Fruit fly (Drosophila melanogaster) whole organism, embryonic: Measurements from ENCODE around the gene r2d2.

Source experiments
- ATbp ChIP-seq: fragments of 200-800 bp; sonication (Bioruptor generic); optimal IDR thresholded peaks from 2 replicates; lab custom pipeline; 2017; ENCODE audit warnings: missing biosample characterization, mild to moderate bottlenecking, missing genetic modification characterization, missing genetic modification reagents
- Aef1 ChIP-seq: fragments of 200-800 bp; sonication (Bioruptor generic); IDR thresholded peaks from 3 replicates; pipeline ENCODE4 v1.3.6; 2022; ENCODE audit warnings: missing biosample characterization, missing genetic modification characterization
- Atf3 ChIP-seq: fragments of 200-800 bp; sonication (Bioruptor generic); optimal IDR thresholded peaks from 3 replicates; lab custom pipeline; 2016; ENCODE audit warnings: missing biosample characterization, missing genetic modification characterization
- Blimp-1 ChIP-seq: fragments of 200-800 bp; sonication (Bioruptor generic); optimal IDR thresholded peaks from 3 replicates; lab custom pipeline; 2018; ENCODE audit warnings: missing biosample characterization, missing genetic modification characterization, mild to moderate bottlenecking, moderate library complexity, missing genetic modification reagents
- BtbVII ChIP-seq: fragments of 200-800 bp; sonication (Bioruptor generic); optimal IDR thresholded peaks from 3 replicates; lab custom pipeline; 2017; ENCODE audit warnings: missing biosample characterization, mild to moderate bottlenecking, missing genetic modification characterization
- CG10209 ChIP-seq: fragments of 200-800 bp; sonication (Bioruptor generic); optimal IDR thresholded peaks from 3 replicates; lab custom pipeline; 2017; ENCODE audit warnings: missing biosample characterization, mild to moderate bottlenecking, missing genetic modification characterization, missing genetic modification reagents
- CG10267 ChIP-seq: fragments of 200-800 bp; sonication (Bioruptor generic); optimal IDR thresholded peaks from 2 replicates; lab custom pipeline; 2018; ENCODE audit warnings: missing biosample characterization, mild to moderate bottlenecking, missing genetic modification characterization, moderate library complexity
- CG10366 ChIP-seq: fragments of 200-800 bp; sonication (Bioruptor generic); IDR thresholded peaks from 2 replicates; pipeline ENCODE4 v1.3.6; 2022; ENCODE audit warnings: missing biosample characterization, missing genetic modification characterization
- CG11560 ChIP-seq: fragments of 200-800 bp; sonication (Bioruptor generic); IDR thresholded peaks from 3 replicates; pipeline ENCODE4 v1.3.6; 2022; ENCODE audit warnings: missing biosample characterization, missing genetic modification characterization
- CG12219 ChIP-seq: fragments of 200-800 bp; sonication (Bioruptor generic); optimal IDR thresholded peaks from 3 replicates; lab custom pipeline; 2018; ENCODE audit warnings: missing biosample characterization, mild to moderate bottlenecking, missing genetic modification characterization
- CG13287 ChIP-seq: fragments of 200-800 bp; sonication (Bioruptor generic); IDR thresholded peaks from 2 replicates; pipeline ENCODE4 v1.3.6; 2022; ENCODE audit warnings: missing biosample characterization, missing genetic modification characterization; ENCODE audit not compliant: partially characterized antibody
- CG14710 ChIP-seq: fragments of 200-800 bp; sonication (Bioruptor generic); optimal IDR thresholded peaks from 3 replicates; lab custom pipeline; 2019; ENCODE audit warnings: missing biosample characterization, mild to moderate bottlenecking, missing genetic modification characterization, moderate library complexity
- CG16779 ChIP-seq: fragments of 200-800 bp; sonication (Bioruptor generic); IDR thresholded peaks from 2 replicates; pipeline ENCODE4 v1.3.6; 2022; ENCODE audit warnings: missing biosample characterization, missing genetic modification characterization
- CG17328 ChIP-seq: fragments of 200-800 bp; sonication (Bioruptor generic); IDR thresholded peaks from 2 replicates; pipeline ENCODE4 v1.3.6; 2022; ENCODE audit warnings: missing biosample characterization, missing genetic modification characterization
- CG17359 ChIP-seq: fragments of 200-800 bp; sonication (Bioruptor generic); optimal IDR thresholded peaks from 3 replicates; lab custom pipeline; 2018; ENCODE audit warnings: missing biosample characterization, mild to moderate bottlenecking, missing genetic modification characterization, moderate library complexity
- CG2889 ChIP-seq: fragments of 200-800 bp; sonication (Bioruptor generic); IDR thresholded peaks from 3 replicates; pipeline ENCODE4 v1.3.6; 2022; ENCODE audit warnings: missing biosample characterization, missing genetic modification characterization
- CG30431 ChIP-seq: fragments of 200-800 bp; sonication (Bioruptor generic); optimal IDR thresholded peaks from 2 replicates; lab custom pipeline; 2017; ENCODE audit warnings: missing biosample characterization, missing genetic modification characterization
- CG31365 ChIP-seq: fragments of 200-800 bp; sonication (Bioruptor generic); optimal IDR thresholded peaks from 2 replicates; lab custom pipeline; 2018; ENCODE audit warnings: missing biosample characterization, mild to moderate bottlenecking, missing genetic modification characterization
- CG32767 ChIP-seq: fragments of 200-800 bp; sonication (Bioruptor generic); IDR thresholded peaks from 2 replicates; pipeline ENCODE4 v1.3.6; 2022; ENCODE audit warnings: missing biosample characterization, missing genetic modification characterization
- CG3281 ChIP-seq: fragments of 200-800 bp; sonication (Bioruptor generic); optimal IDR thresholded peaks from 3 replicates; lab custom pipeline; 2017; ENCODE audit warnings: missing biosample characterization, mild to moderate bottlenecking, missing genetic modification characterization
- CG4617 ChIP-seq: fragments of 200-800 bp; sonication (Bioruptor generic); optimal IDR thresholded peaks from 3 replicates; lab custom pipeline; 2016; ENCODE audit warnings: missing biosample characterization, missing genetic modification characterization, borderline replicate concordance
- CG5245 ChIP-seq: fragments of 200-800 bp; sonication (Bioruptor generic); optimal IDR thresholded peaks from 3 replicates; lab custom pipeline; 2016; ENCODE audit warnings: missing biosample characterization, missing genetic modification characterization
- CG6272 ChIP-seq: fragments of 200-800 bp; sonication (Bioruptor generic); IDR thresholded peaks from 2 replicates; pipeline ENCODE4 v1.3.6; 2022; ENCODE audit warnings: missing biosample characterization, missing genetic modification characterization
- CG8924 ChIP-seq: fragments of 200-800 bp; optimal IDR thresholded peaks from 3 replicates; lab custom pipeline; 2019; ENCODE audit warnings: missing biosample characterization, mild to moderate bottlenecking, missing genetic modification characterization, moderate library complexity
- CG8944 ChIP-seq: fragments of 200-800 bp; sonication (Bioruptor generic); optimal IDR thresholded peaks from 3 replicates; lab custom pipeline; 2016; ENCODE audit warnings: missing biosample characterization, missing genetic modification characterization
- CHES-1-like ChIP-seq: fragments of 200-800 bp; sonication (Bioruptor generic); optimal IDR thresholded peaks from 2 replicates; lab custom pipeline; 2016; ENCODE audit warnings: missing biosample characterization, missing genetic modification characterization
- D ChIP-seq, 2 experiments: fragments of 200-800 bp in 1 of 2; fragments of >200 bp in 1 of 2; sonication (Bioruptor generic) in 1 of 2; optimal IDR thresholded peaks; 2 replicates in 1 of 2; 3 replicates in 1 of 2; lab custom pipeline; 2017; ENCODE audit warnings: mild to moderate bottlenecking in 1 of 2, missing biosample characterization in 1 of 2, missing genetic modification characterization in 1 of 2, missing genetic modification reagents in 1 of 2
- Doc2 ChIP-seq: fragments of 200-800 bp; sonication (Bioruptor generic); IDR thresholded peaks from 2 replicates; pipeline ENCODE4 v1.3.6; 2022; ENCODE audit warnings: missing biosample characterization, missing genetic modification characterization
- Hsf ChIP-seq: fragments of 200-800 bp; sonication (Bioruptor generic); optimal IDR thresholded peaks from 3 replicates; lab custom pipeline; 2016; ENCODE audit warnings: missing biosample characterization, missing genetic modification characterization
- Meics ChIP-seq: fragments of 200-800 bp; sonication (Bioruptor generic); optimal IDR thresholded peaks from 2 replicates; lab custom pipeline; 2017; ENCODE audit warnings: missing biosample characterization, mild to moderate bottlenecking, missing genetic modification characterization
- Optix ChIP-seq: fragments of 200-800 bp; sonication (Bioruptor generic); IDR thresholded peaks from 3 replicates; pipeline ENCODE4 v1.3.6; 2022; ENCODE audit warnings: missing biosample characterization, missing genetic modification characterization
- PHDP ChIP-seq: fragments of 200-800 bp; sonication (Bioruptor generic); optimal IDR thresholded peaks from 3 replicates; lab custom pipeline; 2018; ENCODE audit warnings: missing biosample characterization, mild to moderate bottlenecking, missing genetic modification characterization, moderate library complexity
- Pdp1 ChIP-seq, 2 experiments: fragments of 200-800 bp; sonication (Bioruptor generic); optimal IDR thresholded peaks; 3 replicates each; lab custom pipeline; 2016; ENCODE audit warnings: missing biosample characterization in 2 of 2, missing genetic modification characterization in 2 of 2, mild to moderate bottlenecking in 1 of 2, moderate library complexity in 1 of 2
- Ravus ChIP-seq: fragments of 200-800 bp; sonication (Bioruptor generic); IDR thresholded peaks from 2 replicates; pipeline ENCODE4 v1.3.6; 2022; ENCODE audit warnings: missing biosample characterization, missing genetic modification characterization
- Scr ChIP-seq: fragments of 200-800 bp; sonication (Bioruptor generic); IDR thresholded peaks from 2 replicates; pipeline ENCODE4 v1.3.6; 2022; ENCODE audit warnings: missing biosample characterization, missing genetic modification characterization; ENCODE audit not compliant: partially characterized antibody
- Side ChIP-seq: fragments of 200-800 bp; sonication (Bioruptor generic); optimal IDR thresholded peaks from 2 replicates; lab custom pipeline; 2016; ENCODE audit warnings: missing biosample characterization, missing genetic modification characterization
- chn ChIP-seq: fragments of 200-800 bp; sonication (Bioruptor generic); optimal IDR thresholded peaks from 2 replicates; lab custom pipeline; 2016; ENCODE audit warnings: missing biosample characterization, missing genetic modification characterization
- croc ChIP-seq: fragments of 200-800 bp; sonication (Bioruptor generic); conservative IDR thresholded peaks from 3 replicates; pipeline ENCODE4 v1.3.6; 2022; ENCODE audit warnings: missing biosample characterization, missing genetic modification characterization
- en ChIP-seq: fragments of 200-800 bp; sonication (Bioruptor generic); optimal IDR thresholded peaks from 2 replicates; lab custom pipeline; 2016; ENCODE audit warnings: missing biosample characterization, missing genetic modification characterization
- gfzf ChIP-seq: fragments of 200-800 bp; sonication (Bioruptor generic); optimal IDR thresholded peaks from 2 replicates; lab custom pipeline; 2016; ENCODE audit warnings: missing biosample characterization, mild to moderate bottlenecking, missing genetic modification characterization, moderate library complexity
- her ChIP-seq: fragments of 200-800 bp; sonication (Bioruptor generic); optimal IDR thresholded peaks from 2 replicates; lab custom pipeline; 2016; ENCODE audit warnings: missing biosample characterization, missing genetic modification characterization
- kah ChIP-seq: fragments of 200-800 bp; sonication (Bioruptor generic); optimal IDR thresholded peaks from 2 replicates; lab custom pipeline; 2018; ENCODE audit warnings: missing biosample characterization, mild to moderate bottlenecking, missing genetic modification characterization
- lab ChIP-seq: fragments of 200-800 bp; sonication (Bioruptor generic); optimal IDR thresholded peaks from 3 replicates; lab custom pipeline; 2017; ENCODE audit warnings: missing biosample characterization, missing genetic modification characterization, mild to moderate bottlenecking, moderate library complexity, missing genetic modification reagents
- nerfin-1 ChIP-seq: fragments of 200-800 bp; sonication (Bioruptor generic); optimal IDR thresholded peaks from 3 replicates; lab custom pipeline; 2019; ENCODE audit warnings: missing biosample characterization, mild to moderate bottlenecking, missing genetic modification characterization, moderate library complexity
- pnt ChIP-seq: fragments of 200-800 bp; sonication (Bioruptor generic); optimal IDR thresholded peaks from 3 replicates; lab custom pipeline; 2016; ENCODE audit warnings: missing biosample characterization, missing genetic modification characterization
- seq ChIP-seq: fragments of 200-800 bp; sonication (Bioruptor generic); IDR thresholded peaks from 2 replicates; pipeline ENCODE4 v1.3.6; 2022; ENCODE audit warnings: missing biosample characterization, missing genetic modification characterization
- sqz ChIP-seq: fragments of 200-800 bp; sonication (Bioruptor generic); optimal IDR thresholded peaks from 3 replicates; lab custom pipeline; 2018; ENCODE audit warnings: missing biosample characterization, mild to moderate bottlenecking, missing genetic modification characterization
- trem ChIP-seq: fragments of 200-800 bp; optimal IDR thresholded peaks from 3 replicates; lab custom pipeline; 2019; ENCODE audit warnings: missing biosample characterization, mild to moderate bottlenecking, missing genetic modification characterization, moderate library complexity
- zen ChIP-seq: fragments of 200-800 bp; sonication (Bioruptor generic); optimal IDR thresholded peaks from 3 replicates; lab custom pipeline; 2018; ENCODE audit warnings: missing biosample characterization, mild to moderate bottlenecking, missing genetic modification characterization, moderate library complexity

Gene r2d2

DNA sequence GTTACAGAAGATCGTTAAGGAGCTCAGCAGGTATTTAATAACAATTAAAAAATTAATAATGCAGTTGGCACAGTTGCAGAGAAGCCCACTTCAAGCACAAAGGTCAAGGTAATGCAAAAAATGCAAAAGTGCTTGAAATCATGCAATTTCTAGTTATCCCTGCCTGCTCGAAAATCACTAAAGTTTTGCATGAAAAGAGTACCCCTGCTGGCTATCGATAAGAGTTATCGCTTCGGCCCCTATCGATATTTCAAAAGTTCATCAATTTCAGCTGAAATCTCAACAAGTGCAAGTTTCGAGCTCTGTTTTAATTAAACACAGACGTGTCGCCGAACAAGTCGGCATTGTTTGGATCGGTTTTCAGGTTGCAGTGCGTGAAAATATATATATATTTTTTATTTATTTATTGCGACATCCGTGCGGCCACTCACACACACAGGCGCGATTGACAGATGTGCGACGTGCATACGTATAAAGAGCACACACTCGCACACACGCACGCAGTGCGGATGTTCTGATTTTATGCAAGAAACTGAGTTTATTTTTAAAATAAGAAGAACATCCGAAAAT, 21.4 kb downstream of the r2d2 start (continued):
- TF ChIP-seq CG6272 (GFP tag; lab: Robert Waterston, UW) = peak; percentile 14; the same call in 1 of the 2 replicates
- no peak for TF ChIP-seq en (GFP tag; lab: Kevin White, UChicago)
- TF ChIP-seq Scr (GFP tag; lab: Robert Waterston, UW) = peak; percentile 89
- no peak for TF ChIP-seq CG31365
- peak; percentile 50; the same call in 1 of the 2 replicates for TF ChIP-seq CG17328 (GFP tag; lab: Robert Waterston, UW)
- no peak for TF ChIP-seq pnt
- TF ChIP-seq Pdp1 (GFP tag; optimal IDR thresholded peaks at IDR 0.05; lab: Kevin White, UChicago) = peak; percentile 49 to 63
- TF ChIP-seq sqz = peak; percentile 73
- no peak for TF ChIP-seq Blimp-1 (GFP tag; lab: Kevin White, UChicago)
- TF ChIP-seq Optix (GFP tag; lab: Robert Waterston, UW) = peak; percentile 36; the same call in 1 of the 3 replicates
- peak; percentile 50 for TF ChIP-seq CG8924 (tag; lab: Kevin White, UChicago)
- peak; percentile 3 for TF ChIP-seq CG10209
- peak; percentile 57 for TF ChIP-seq CG3281 (GFP tag; lab: Kevin White, UChicago)
- no peak for TF ChIP-seq Ravus (GFP tag; lab: Robert Waterston, UW)
- peak; percentile 88 for TF ChIP-seq CG4617 (GFP tag; lab: Kevin White, UChicago)
- TF ChIP-seq zen (tag; lab: Kevin White, UChicago) = peak; percentile 41
- peak; percentile 89 for TF ChIP-seq CG13287
- TF ChIP-seq croc (GFP tag; lab: Robert Waterston, UW) = no peak
- TF ChIP-seq Atf3 (GFP tag; lab: Kevin White, UChicago) = no peak
- TF ChIP-seq Side = peak; percentile 43
- TF ChIP-seq BtbVII (GFP tag; lab: Kevin White, UChicago) = peak; percentile 23
- TF ChIP-seq D (optimal IDR thresholded peaks at IDR 0.05; lab: Kevin White, UChicago) = no peak
- TF ChIP-seq D (GFP tag; optimal IDR thresholded peaks at IDR 0.05; lab: Kevin White, UChicago) = peak; percentile 40
- peak; percentile 44 for TF ChIP-seq trem (tag; lab: Kevin White, UChicago)
- TF ChIP-seq CG30431 (GFP tag; lab: Kevin White, UChicago) = no peak
- TF ChIP-seq CG11560 (tag; lab: Robert Waterston, UW) = no peak
- TF ChIP-seq chn (GFP tag; lab: Kevin White, UChicago) = peak; percentile 67
- TF ChIP-seq ATbp (GFP tag; lab: Kevin White, UChicago) = no peak
- peak; percentile 9 for TF ChIP-seq PHDP
- TF ChIP-seq Aef1 = no peak; the same call in 2 of the 3 replicates
- TF ChIP-seq CG5245 = peak; percentile 10
- TF ChIP-seq CG10267 = peak; percentile 57
- peak; percentile 19 for TF ChIP-seq CHES-1-like (GFP tag; lab: Kevin White, UChicago)
- TF ChIP-seq kah (GFP tag; lab: Kevin White, UChicago) = peak; percentile 68
- TF ChIP-seq CG2889 (GFP tag; lab: Robert Waterston, UW) = no peak
- TF ChIP-seq Meics (GFP tag; lab: Kevin White, UChicago) = peak; percentile 68
- peak; percentile 20 for TF ChIP-seq gfzf (GFP tag; lab: Kevin White, UChicago)
- TF ChIP-seq nerfin-1 (tag; lab: Kevin White, UChicago) = peak; percentile 30
- TF ChIP-seq CG12219 (GFP tag; lab: Kevin White, UChicago) = peak; percentile 10
- TF ChIP-seq Doc2 (GFP tag; lab: Robert Waterston, UW) = no peak
- TF ChIP-seq CG16779 (GFP tag; lab: Robert Waterston, UW) = 0 out of 2 replicates have a peak, but pooled peaks have one; percentile 45
- TF ChIP-seq CG17359 (tag; lab: Kevin White, UChicago) = peak; percentile 17
- TF ChIP-seq CG14710 = peak; percentile 64
- peak; percentile 64 for TF ChIP-seq her (GFP tag; lab: Kevin White, UChicago)
- TF ChIP-seq Hsf (GFP tag; lab: Kevin White, UChicago) = peak; percentile 71
- peak; percentile 62 for TF ChIP-seq seq (GFP tag; lab: Robert Waterston, UW)
- no peak for TF ChIP-seq lab
- TF ChIP-seq CG10366 (GFP tag; lab: Robert Waterston, UW) = peak; percentile 42
- TF ChIP-seq CG32767 (GFP tag; lab: Robert Waterston, UW) = peak; percentile 50; the same call in 1 of the 2 replicates
- peak; percentile 36 for TF ChIP-seq CG8944 (GFP tag; lab: Kevin White, UChicago)
